Worm (Caenorhabditis elegans) whole organism, late embryonic: ENCODE measurements around the gene idpc-4.

Experiments
- ceh-30 ChIP-seq: fragments of 150-350 bp; optimal IDR thresholded peaks from 2 replicates; lab custom pipeline; 2014; ENCODE audit warnings: missing biosample characterization, missing genetic modification characterization
- ceh-34 ChIP-seq: sonication (generic microtip); optimal IDR thresholded peaks from 2 replicates; lab custom pipeline; 2016; ENCODE audit warnings: mild to moderate bottlenecking, missing genetic modification characterization, missing compliant biosample characterization
- lin-11 ChIP-seq: fragments of 200-800 bp; sonication (Bioruptor generic); optimal IDR thresholded peaks from 2 replicates; lab custom pipeline; 2018; ENCODE audit warnings: mild to moderate bottlenecking, missing genetic modification characterization, missing compliant biosample characterization
- nfya-1 ChIP-seq: sonication (generic microtip); optimal IDR thresholded peaks from 2 replicates; lab custom pipeline; 2017; ENCODE audit warnings: missing genetic modification characterization, mild to moderate bottlenecking, missing compliant biosample characterization, antibody characterized with exemption, moderate library complexity
- pha-4 ChIP-seq: fragments of 150-350 bp; optimal IDR thresholded peaks from 2 replicates; lab custom pipeline; 2018; ENCODE audit warnings: missing biosample characterization, missing genetic modification reagents, missing genetic modification characterization
- unc-3 ChIP-seq, 2 experiments: fragments of 200-800 bp in 1 of 2; sonication (Bioruptor generic) in 1 of 2; sonication (generic microtip) in 1 of 2; conservative IDR thresholded peaks in 1 of 2; optimal IDR thresholded peaks in 1 of 2; 2 replicates each; pipeline versions ENCODE4 v1.3.6 to Lab custom; 2016 to 2022; ENCODE audit warnings: missing compliant biosample characterization in 2 of 2, missing genetic modification characterization in 2 of 2, missing genetic modification reagents in 1 of 2

DNA sequence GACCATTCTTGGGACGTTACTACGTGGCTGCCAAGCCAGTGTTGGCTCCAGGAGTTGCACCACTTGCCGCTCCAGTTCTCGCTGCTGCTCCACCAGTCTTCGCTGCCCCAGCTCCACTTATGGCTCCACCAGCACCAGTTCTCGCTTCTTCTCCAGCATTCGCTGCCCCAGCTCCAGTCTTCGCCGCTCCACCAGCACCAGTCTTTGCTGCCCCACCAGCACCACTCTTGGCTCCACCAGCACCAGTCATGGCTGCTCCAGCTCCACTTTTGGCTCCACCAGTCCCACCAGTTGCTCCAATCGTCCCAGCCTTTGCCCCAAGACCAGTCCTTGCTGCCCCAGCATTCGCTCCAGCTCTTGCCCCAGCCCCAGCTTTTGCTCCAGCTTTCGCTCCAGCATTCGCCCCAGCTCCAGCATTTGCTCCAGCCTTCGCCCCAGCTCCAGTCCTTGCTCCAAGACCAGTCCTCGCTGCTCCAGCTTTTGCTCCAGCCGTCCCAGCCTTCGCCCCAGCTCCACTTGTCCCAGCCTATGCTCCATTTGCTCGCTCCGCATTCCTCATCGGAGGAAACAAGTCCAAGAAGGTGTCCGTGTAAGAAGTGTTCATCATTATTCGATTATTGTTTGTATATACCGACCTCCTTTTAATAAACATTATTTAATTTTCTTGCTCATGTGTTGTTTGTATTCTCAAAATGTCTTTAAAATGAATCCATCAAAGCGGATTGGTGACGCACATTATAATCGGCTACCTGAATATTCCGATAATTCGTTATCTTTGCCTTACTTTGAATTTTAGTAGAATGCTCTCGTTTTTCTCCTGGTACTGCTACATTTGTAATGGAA is 603 bp downstream of the idpc-4 start, which contains the start of gene T06E4.7:
- TF ChIP-seq unc-3 (GFP tag; conservative IDR thresholded peaks at IDR 0.05; lab: Robert Waterston, UW) (no peak), unc-3 (tag; optimal IDR thresholded peaks at IDR 0.05; lab: Kevin White, UChicago) (no peak), lin-11 (tag; lab: Kevin White, UChicago) (no peak), nfya-1 (tag; lab: Kevin White, UChicago) (no peak), ceh-30 (tag; lab: Kevin White, UChicago) (no peak), ceh-34 (tag; lab: Kevin White, UChicago) (no peak), pha-4 (tag; lab: Kevin White, UChicago) (no peak)
